Fruit fly (Drosophila melanogaster) whole organism, embryonic: ENCODE results near the gene CG43163.
A peak's percentile ranks its signal among the peaks of the same experiment; 100 is the strongest.

ENCODE experiments used
- Adf1 ChIP-seq: fragments of 200-800 bp; sonication (Bioruptor generic); IDR thresholded peaks from 2 replicates; pipeline ENCODE4 v1.3.6; 2022; ENCODE audit warnings: missing biosample characterization, missing genetic modification characterization
- Asciz ChIP-seq: fragments of 200-800 bp; sonication (Bioruptor generic); optimal IDR thresholded peaks from 2 replicates; lab custom pipeline; 2017; ENCODE audit warnings: missing biosample characterization, mild to moderate bottlenecking, missing genetic modification characterization, missing genetic modification reagents
- CG1024 ChIP-seq: fragments of 200-800 bp; sonication (Bioruptor generic); IDR thresholded peaks from 2 replicates; pipeline ENCODE4 v1.3.6; 2022; ENCODE audit warnings: missing biosample characterization, missing genetic modification characterization
- CG10565 ChIP-seq: fragments of 200-800 bp; sonication (Bioruptor generic); optimal IDR thresholded peaks from 3 replicates; lab custom pipeline; 2016; ENCODE audit warnings: missing biosample characterization, mild to moderate bottlenecking, missing genetic modification characterization
- CG12236 ChIP-seq: fragments of 200-800 bp; sonication (Bioruptor generic); optimal IDR thresholded peaks from 2 replicates; lab custom pipeline; 2016; ENCODE audit warnings: missing biosample characterization, missing genetic modification characterization
- CG12769 ChIP-seq: fragments of 200-800 bp; sonication (Bioruptor generic); optimal IDR thresholded peaks from 2 replicates; lab custom pipeline; 2019; ENCODE audit warnings: missing biosample characterization, mild to moderate bottlenecking, missing genetic modification characterization, moderate library complexity
- CG13123 ChIP-seq: fragments of 200-800 bp; sonication (Bioruptor generic); optimal IDR thresholded peaks from 2 replicates; lab custom pipeline; 2016; ENCODE audit warnings: missing biosample characterization, missing genetic modification characterization
- CG17385 ChIP-seq: fragments of 200-800 bp; sonication (Bioruptor generic); optimal IDR thresholded peaks from 3 replicates; lab custom pipeline; 2018; ENCODE audit warnings: missing biosample characterization, mild to moderate bottlenecking, missing genetic modification characterization
- CG2120 ChIP-seq: fragments of 200-800 bp; sonication (Bioruptor generic); optimal IDR thresholded peaks from 3 replicates; lab custom pipeline; 2016; ENCODE audit warnings: missing biosample characterization, missing genetic modification characterization
- CG2875 ChIP-seq: fragments of 200-800 bp; sonication (Bioruptor generic); optimal IDR thresholded peaks from 2 replicates; lab custom pipeline; 2017; ENCODE audit warnings: missing biosample characterization, mild to moderate bottlenecking, missing genetic modification characterization, missing genetic modification reagents
- CG32532 ChIP-seq: fragments of 200-800 bp; sonication (Bioruptor generic); IDR thresholded peaks from 2 replicates; pipeline ENCODE4 v1.3.6; 2022; ENCODE audit warnings: missing biosample characterization, missing genetic modification characterization
- CG3847 ChIP-seq: fragments of 200-800 bp; sonication (Bioruptor generic); IDR thresholded peaks from 2 replicates; pipeline ENCODE4 v1.3.6; 2022; ENCODE audit warnings: missing biosample characterization, missing genetic modification characterization
- CG5245 ChIP-seq: fragments of 200-800 bp; sonication (Bioruptor generic); optimal IDR thresholded peaks from 3 replicates; lab custom pipeline; 2016; ENCODE audit warnings: missing biosample characterization, missing genetic modification characterization
- CG5953 ChIP-seq: fragments of 200-800 bp; sonication (Bioruptor generic); IDR thresholded peaks from 2 replicates; pipeline ENCODE4 v1.3.6; 2022; ENCODE audit warnings: missing biosample characterization, missing genetic modification characterization
- CG6175 ChIP-seq: fragments of 200-800 bp; sonication (Bioruptor generic); IDR thresholded peaks from 3 replicates; pipeline ENCODE4 v1.3.6; 2022; ENCODE audit warnings: missing biosample characterization, missing genetic modification characterization
- CG6689 ChIP-seq: fragments of 200-800 bp; sonication (Bioruptor generic); IDR thresholded peaks from 2 replicates; pipeline ENCODE4 v1.3.6; 2022; ENCODE audit warnings: missing biosample characterization, missing genetic modification characterization
- CG8290 ChIP-seq, 3 experiments: fragments of 200-800 bp; sonication (Bioruptor generic); optimal IDR thresholded peaks; 2 replicates each; lab custom pipeline; 2016 to 2019; ENCODE audit warnings: missing biosample characterization in 3 of 3, missing genetic modification characterization in 3 of 3, mild to moderate bottlenecking in 2 of 3, moderate library complexity in 1 of 3
- CG8765 ChIP-seq: fragments of 200-800 bp; sonication (Bioruptor generic); IDR thresholded peaks from 2 replicates; pipeline ENCODE4 v1.3.6; 2022; ENCODE audit warnings: missing biosample characterization, missing genetic modification characterization
- CHES-1-like ChIP-seq: fragments of 200-800 bp; sonication (Bioruptor generic); optimal IDR thresholded peaks from 2 replicates; lab custom pipeline; 2016; ENCODE audit warnings: missing biosample characterization, missing genetic modification characterization
- Camta ChIP-seq: fragments of 200-800 bp; sonication (Bioruptor generic); optimal IDR thresholded peaks from 2 replicates; lab custom pipeline; 2016; ENCODE audit warnings: missing biosample characterization, missing genetic modification characterization
- E2f2 ChIP-seq: fragments of 200-800 bp; sonication (Bioruptor generic); IDR thresholded peaks from 2 replicates; pipeline ENCODE4 v1.3.6; 2022; ENCODE audit warnings: missing biosample characterization, missing genetic modification characterization
- GATAe ChIP-seq: fragments of 200-800 bp; sonication (Bioruptor generic); conservative IDR thresholded peaks from 2 replicates; pipeline ENCODE4 v1.3.6; 2022; ENCODE audit warnings: missing biosample characterization, missing genetic modification characterization
- Med ChIP-seq: fragments of 200-800 bp; sonication (Bioruptor generic); peaks from one replicate; lab custom pipeline; 2016; ENCODE audit warnings: missing biosample characterization, missing genetic modification characterization, mild to moderate bottlenecking, inconsistent platforms, moderate library complexity
- NC2β ChIP-seq: fragments of 200-800 bp; sonication (Bioruptor generic); optimal IDR thresholded peaks from 2 replicates; lab custom pipeline; 2016; ENCODE audit warnings: missing biosample characterization, missing genetic modification characterization
- NFAT ChIP-seq: fragments of 200-800 bp; sonication (Bioruptor generic); IDR thresholded peaks from 2 replicates; pipeline ENCODE4 v1.3.6; 2022; ENCODE audit warnings: missing biosample characterization, missing genetic modification characterization
- Opbp ChIP-seq: fragments of 200-800 bp; sonication (Bioruptor generic); IDR thresholded peaks from 3 replicates; pipeline ENCODE4 v1.3.6; 2022; ENCODE audit warnings: missing biosample characterization, missing genetic modification characterization; ENCODE audit not compliant: partially characterized antibody
- Pdp1 ChIP-seq, 2 experiments: fragments of 200-800 bp; sonication (Bioruptor generic); optimal IDR thresholded peaks; 3 replicates each; lab custom pipeline; 2016; ENCODE audit warnings: missing biosample characterization in 2 of 2, missing genetic modification characterization in 2 of 2, mild to moderate bottlenecking in 1 of 2, moderate library complexity in 1 of 2
- ac ChIP-seq: fragments of 200-800 bp; sonication (Bioruptor generic); optimal IDR thresholded peaks from 3 replicates; lab custom pipeline; 2017; ENCODE audit warnings: missing biosample characterization, mild to moderate bottlenecking, missing genetic modification characterization
- ara ChIP-seq: fragments of 200-800 bp; sonication (Bioruptor generic); IDR thresholded peaks from 2 replicates; pipeline ENCODE4 v1.3.6; 2022; ENCODE audit warnings: missing biosample characterization, missing genetic modification characterization
- ato ChIP-seq: fragments of 200-800 bp; sonication (Bioruptor generic); IDR thresholded peaks from 2 replicates; pipeline ENCODE4 v1.3.6; 2022; ENCODE audit warnings: missing biosample characterization, missing genetic modification characterization; ENCODE audit not compliant: partially characterized antibody
- cad ChIP-seq: fragments of >200 bp; optimal IDR thresholded peaks from 2 replicates; lab custom pipeline; 2017; ENCODE audit warnings: missing biosample characterization, missing genetic modification characterization
- chinmo ChIP-seq: fragments of 200-800 bp; sonication (Bioruptor generic); IDR thresholded peaks from 4 replicates; pipeline ENCODE4 v1.3.6; 2022; ENCODE audit warnings: missing biosample characterization, missing genetic modification characterization; ENCODE audit not compliant: partially characterized antibody
- ci ChIP-seq: fragments of 200-800 bp; sonication (Bioruptor generic); IDR thresholded peaks from 3 replicates; pipeline ENCODE4 v1.3.6; 2022; ENCODE audit warnings: missing biosample characterization, missing genetic modification characterization
- cwo ChIP-seq: fragments of 200-800 bp; sonication (Bioruptor generic); optimal IDR thresholded peaks from 3 replicates; lab custom pipeline; 2017; ENCODE audit warnings: missing biosample characterization, missing genetic modification characterization, mild to moderate bottlenecking, moderate library complexity, missing genetic modification reagents
- en ChIP-seq: fragments of 200-800 bp; sonication (Bioruptor generic); optimal IDR thresholded peaks from 2 replicates; lab custom pipeline; 2016; ENCODE audit warnings: missing biosample characterization, missing genetic modification characterization
- fd96Cb ChIP-seq: fragments of 200-800 bp; sonication (Bioruptor generic); optimal IDR thresholded peaks from 2 replicates; lab custom pipeline; 2018; ENCODE audit warnings: missing biosample characterization, mild to moderate bottlenecking, missing genetic modification characterization, moderate library complexity
- ftz-f1 ChIP-seq: fragments of 200-800 bp; sonication (Bioruptor generic); optimal IDR thresholded peaks from 2 replicates; lab custom pipeline; 2016; ENCODE audit warnings: missing biosample characterization, missing genetic modification characterization
- grn ChIP-seq: fragments of 200-800 bp; sonication (Bioruptor generic); optimal IDR thresholded peaks from 3 replicates; lab custom pipeline; 2017; ENCODE audit warnings: missing biosample characterization, missing genetic modification characterization
- ham ChIP-seq: fragments of 200-800 bp; sonication (Bioruptor generic); IDR thresholded peaks from 2 replicates; pipeline ENCODE4 v1.3.6; 2022; ENCODE audit warnings: missing biosample characterization, missing genetic modification characterization
- hkb ChIP-seq, 2 experiments: fragments of 200-800 bp in 1 of 2; fragments of >200 bp in 1 of 2; sonication (Bioruptor generic) in 1 of 2; IDR thresholded peaks in 1 of 2; optimal IDR thresholded peaks in 1 of 2; 2 replicates each; pipeline versions ENCODE4 v1.3.6 to Lab custom; 2017 to 2022; ENCODE audit warnings: missing biosample characterization in 1 of 2, missing genetic modification characterization in 1 of 2
- jumu ChIP-seq: fragments of 200-800 bp; sonication (Bioruptor generic); optimal IDR thresholded peaks from 3 replicates; lab custom pipeline; 2016; ENCODE audit warnings: missing biosample characterization, missing genetic modification characterization
- lbe ChIP-seq: fragments of 200-800 bp; sonication (Bioruptor generic); optimal IDR thresholded peaks from 2 replicates; lab custom pipeline; 2016; ENCODE audit warnings: missing biosample characterization, mild to moderate bottlenecking, missing genetic modification characterization
- mirr ChIP-seq: fragments of 200-800 bp; sonication (Bioruptor generic); optimal IDR thresholded peaks from 3 replicates; lab custom pipeline; 2018; ENCODE audit warnings: missing biosample characterization, mild to moderate bottlenecking, missing genetic modification characterization
- nerfin-2 ChIP-seq: fragments of 200-800 bp; sonication (Bioruptor generic); IDR thresholded peaks from 2 replicates; pipeline ENCODE4 v1.3.6; 2022; ENCODE audit warnings: missing biosample characterization, missing genetic modification characterization; ENCODE audit not compliant: partially characterized antibody
- odd ChIP-seq: fragments of 200-800 bp; sonication (Bioruptor generic); optimal IDR thresholded peaks from 2 replicates; lab custom pipeline; 2017; ENCODE audit warnings: missing biosample characterization, mild to moderate bottlenecking, missing genetic modification characterization
- sd ChIP-seq: fragments of 200-800 bp; sonication (Bioruptor generic); optimal IDR thresholded peaks from 3 replicates; lab custom pipeline; 2018; ENCODE audit warnings: missing biosample characterization, mild to moderate bottlenecking, missing genetic modification characterization, moderate library complexity
- so ChIP-seq: fragments of 200-800 bp; sonication (Bioruptor generic); IDR thresholded peaks from 3 replicates; pipeline ENCODE4 v1.3.6; 2022; ENCODE audit warnings: missing biosample characterization, missing genetic modification characterization
- sr ChIP-seq: fragments of 200-800 bp; sonication (Bioruptor generic); IDR thresholded peaks from 3 replicates; pipeline ENCODE4 v1.3.6; 2022; ENCODE audit warnings: missing biosample characterization, missing genetic modification characterization
- tll ChIP-seq, 2 experiments: fragments of 200-800 bp in 1 of 2; fragments of >200 bp in 1 of 2; sonication (Bioruptor generic) in 1 of 2; optimal IDR thresholded peaks; 2 replicates each; lab custom pipeline; 2017 to 2019; ENCODE audit warnings: missing biosample characterization in 2 of 2, missing genetic modification characterization in 2 of 2, mild to moderate bottlenecking in 1 of 2, moderate library complexity in 1 of 2
- twi ChIP-seq: fragments of 200-800 bp; optimal IDR thresholded peaks from 2 replicates; lab custom pipeline; 2019; ENCODE audit warnings: missing biosample characterization, mild to moderate bottlenecking, missing genetic modification characterization, moderate library complexity
- zfh2 ChIP-seq: fragments of 200-800 bp; sonication (Bioruptor generic); optimal IDR thresholded peaks from 2 replicates; lab custom pipeline; 2016; ENCODE audit warnings: missing biosample characterization, missing genetic modification characterization

Gene CG43163

DNA sequence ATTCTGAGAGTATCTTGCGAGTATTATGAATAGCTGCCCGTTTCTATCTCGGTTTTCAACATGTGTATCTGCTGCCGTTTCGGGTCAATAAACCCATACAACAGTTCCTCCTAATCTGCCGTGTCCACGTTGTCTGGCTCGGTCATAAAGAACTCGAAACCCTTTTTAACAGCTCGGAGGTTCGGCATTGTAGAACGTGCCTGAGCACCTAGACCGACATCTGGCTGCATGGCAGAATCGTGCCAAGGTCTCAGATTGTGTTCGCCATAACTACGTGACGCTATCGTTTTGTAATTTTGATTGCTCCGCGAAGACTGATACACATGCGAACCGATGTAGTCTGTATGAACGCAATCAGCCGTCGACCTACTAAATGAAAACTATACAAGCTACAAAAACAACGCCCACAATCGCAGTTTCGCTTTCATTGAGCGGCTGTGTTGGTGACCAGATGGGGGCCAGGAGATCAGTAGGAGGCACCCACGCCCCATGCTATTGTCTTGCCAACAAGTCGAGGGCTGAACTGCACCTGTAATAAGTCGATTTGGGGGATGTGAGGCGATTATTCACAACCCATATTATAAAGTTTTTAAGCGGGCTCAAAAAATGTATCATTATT is 47.2 kb upstream of the CG43163 start (continued):
- TF ChIP-seq zfh2 (GFP tag; lab: Kevin White, UChicago) (no peak), hkb (optimal IDR thresholded peaks at IDR 0.05; lab: Kevin White, UChicago) (no peak), hkb (GFP tag; IDR thresholded peaks at IDR 0.05; lab: Robert Waterston, UW) (0 out of 2 replicates have a peak, but pooled peaks have one; percentile 17), Pdp1 (GFP tag; optimal IDR thresholded peaks at IDR 0.05; lab: Kevin White, UChicago) (peak in 1 of 2 experiments; percentile 62), Adf1 (no peak), NC2β (GFP tag; lab: Kevin White, UChicago) (no peak), Med (GFP tag; lab: Kevin White, UChicago) (peak; percentile 76), ara (GFP tag; lab: Robert Waterston, UW) (0 out of 2 replicates have a peak, but pooled peaks have one; percentile 43), grn (GFP tag; lab: Kevin White, UChicago) (peak; percentile 26), lbe (no peak), GATAe (peak; percentile 42; the same call in 1 of the 2 replicates), chinmo (peak; percentile 89), CG10565 (no peak), Camta (no peak), sr (GFP tag; lab: Robert Waterston, UW) (peak; percentile 94), Asciz (no peak), odd (GFP tag; lab: Kevin White, UChicago) (no peak), ac (GFP tag; lab: Kevin White, UChicago) (no peak), fd96Cb (tag; lab: Kevin White, UChicago) (no peak), CG13123 (GFP tag; lab: Kevin White, UChicago) (no peak), ham (GFP tag; lab: Robert Waterston, UW) (no peak), CG2875 (no peak), CG12236 (GFP tag; lab: Kevin White, UChicago) (no peak), CG12769 (tag; lab: Kevin White, UChicago) (peak; percentile 13), CG5245 (GFP tag; lab: Kevin White, UChicago) (no peak), Opbp (GFP tag; lab: Robert Waterston, UW) (no peak), CG8765 (GFP tag; lab: Robert Waterston, UW) (no peak), CG1024 (no peak), CG5953 (GFP tag; lab: Robert Waterston, UW) (no peak), CG3847 (GFP tag; lab: Robert Waterston, UW) (no peak), nerfin-2 (GFP tag; lab: Robert Waterston, UW) (no peak), cwo (peak; percentile 76), en (GFP tag; lab: Kevin White, UChicago) (no peak), ftz-f1 (GFP tag; lab: Kevin White, UChicago) (peak; percentile 74), cad (peak; percentile 60), tll (GFP tag; optimal IDR thresholded peaks at IDR 0.05; lab: Kevin White, UChicago) (peak in 1 of 2 experiments; percentile 23), E2f2 (GFP tag; lab: Robert Waterston, UW) (no peak), twi (peak; percentile 83), ci (peak; percentile 27; the same call in 1 of the 3 replicates), mirr (GFP tag; lab: Kevin White, UChicago) (peak; percentile 49)

DNA sequence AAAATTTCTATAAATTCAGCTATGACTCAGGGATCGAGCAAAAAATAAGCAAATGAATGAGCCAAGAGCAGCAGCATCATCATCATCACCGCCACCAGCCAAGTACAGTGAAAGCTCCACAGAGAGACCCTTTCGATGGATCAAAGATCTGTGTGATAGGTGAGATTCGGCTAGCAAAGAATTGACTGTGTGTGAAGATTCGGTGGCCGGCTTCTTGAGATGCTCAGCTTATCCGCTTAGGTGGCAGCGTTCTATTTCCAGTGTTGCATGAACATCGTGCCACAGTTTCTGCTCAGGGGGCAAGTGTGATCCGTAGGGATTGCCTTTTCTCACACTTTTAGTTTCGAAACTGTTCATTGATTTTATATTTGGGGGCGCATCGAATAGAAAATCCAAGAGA is 46.2 kb upstream of the CG43163 start:
- TF ChIP-seq Med (GFP tag; lab: Kevin White, UChicago) (peak; percentile 56), CG6175 (GFP tag; lab: Robert Waterston, UW) (peak; percentile 92), CG6689 (GFP tag; lab: Robert Waterston, UW) (0 out of 2 replicates have a peak, but pooled peaks have one; percentile 15), CG8290 (GFP tag; optimal IDR thresholded peaks at IDR 0.05; lab: Kevin White, UChicago) (no peak), CG8290 (tag; optimal IDR thresholded peaks at IDR 0.05; lab: Kevin White, UChicago) (peak in 1 of 2 experiments; percentile 42), NFAT (0 out of 2 replicates have a peak, but pooled peaks have one; percentile 46), CHES-1-like (GFP tag; lab: Kevin White, UChicago) (peak; percentile 4), ato (GFP tag; lab: Robert Waterston, UW) (no peak), ci (peak; percentile 54; the same call in 1 of the 3 replicates), so (peak; percentile 23; the same call in 1 of the 3 replicates), sd (no peak), CG32532 (GFP tag; lab: Robert Waterston, UW) (peak; percentile 42; the same call in 1 of the 2 replicates), jumu (GFP tag; lab: Kevin White, UChicago) (peak; percentile 12), CG2120 (GFP tag; lab: Kevin White, UChicago) (peak; percentile 43), CG17385 (GFP tag; lab: Kevin White, UChicago) (peak; percentile 3)
